Worm (Caenorhabditis elegans) whole organism, L4 larva: Measurements from ENCODE around the gene C18C4.7.

Experiments
- R02D3.7 ChIP-seq: fragments of 150-350 bp; sonication (generic microtip); optimal IDR thresholded peaks from 3 replicates; lab custom pipeline; 2014; ENCODE audit warnings: missing biosample characterization, missing genetic modification characterization
- Y5F2A.4 ChIP-seq: fragments of 200-800 bp; sonication (Bioruptor generic); optimal IDR thresholded peaks from 2 replicates; lab custom pipeline; 2018; ENCODE audit warnings: mild to moderate bottlenecking, missing genetic modification characterization, missing compliant biosample characterization
- ceh-62 ChIP-seq: sonication (generic microtip); optimal IDR thresholded peaks from 2 replicates; lab custom pipeline; 2017; ENCODE audit warnings: missing biosample characterization, missing genetic modification characterization
- fos-1 ChIP-seq: fragments of 150-350 bp; optimal IDR thresholded peaks from 2 replicates; lab custom pipeline; 2014; ENCODE audit warnings: missing biosample characterization, missing genetic modification characterization
- lim-7 ChIP-seq: fragments of 200-800 bp; sonication (Bioruptor generic); IDR thresholded peaks from 2 replicates; pipeline ENCODE4 v1.3.6; 2022; ENCODE audit warnings: missing genetic modification characterization, missing compliant biosample characterization
- lin-38 ChIP-seq: fragments of 200-800 bp; sonication (Bioruptor generic); IDR thresholded peaks from 2 replicates; pipeline ENCODE4 v1.3.6; 2022; ENCODE audit warnings: missing genetic modification reagents, missing genetic modification characterization, missing compliant biosample characterization
- lsy-2 ChIP-seq, 2 experiments: fragments of 150-350 bp in 1 of 2; sonication (generic microtip) in 1 of 2; optimal IDR thresholded peaks; 2 replicates each; lab custom pipeline; 2014 to 2017; ENCODE audit warnings: missing biosample characterization in 2 of 2, missing genetic modification characterization in 2 of 2
- nhr-11 ChIP-seq: fragments of 150-350 bp; optimal IDR thresholded peaks from 2 replicates; lab custom pipeline; 2014; ENCODE audit warnings: missing biosample characterization, missing genetic modification characterization
- nhr-6 ChIP-seq: fragments of 150-350 bp; optimal IDR thresholded peaks from 2 replicates; lab custom pipeline; 2014; ENCODE audit warnings: missing biosample characterization, missing genetic modification characterization
- saeg-2 ChIP-seq: fragments of 200-800 bp; sonication (Bioruptor generic); IDR thresholded peaks from 2 replicates; pipeline ENCODE4 v1.3.6; 2022; ENCODE audit warnings: missing genetic modification reagents, missing genetic modification characterization, missing compliant biosample characterization
- unc-62 ChIP-seq, 3 experiments: fragments of 150-350 bp in 1 of 3; sonication (generic microtip); optimal IDR thresholded peaks in 2 of 3; peaks in 1 of 3; 1 replicate in 1 of 3; 2 replicates in 2 of 3; lab custom pipeline; 2014 to 2017; ENCODE audit warnings: missing biosample characterization in 3 of 3, missing genetic modification characterization in 3 of 3, missing genetic modification reagents in 3 of 3, missing genotype in 1 of 3
- ztf-11 ChIP-seq: fragments of 150-350 bp; optimal IDR thresholded peaks from 2 replicates; lab custom pipeline; 2014; ENCODE audit warnings: missing biosample characterization, missing genetic modification characterization

- TF ChIP-seq lim-7: no peak
- TF ChIP-seq lsy-2 (tag; optimal IDR thresholded peaks at IDR 0.05; lab: Kevin White, UChicago): no peak
- no peak for TF ChIP-seq lin-38
- TF ChIP-seq fos-1: no peak
- TF ChIP-seq saeg-2 (GFP tag; lab: Robert Waterston, UW): no peak
- TF ChIP-seq nhr-6 (tag; lab: Kevin White, UChicago): no peak
- peak in 1 of 2 experiments; percentile 3 for TF ChIP-seq unc-62 (GFP tag; optimal IDR thresholded peaks at IDR 0.05 in 1 of 2; lab: Kevin White, UChicago)
- no peak for TF ChIP-seq unc-62 (tag; optimal IDR thresholded peaks at IDR 0.05; lab: Kevin White, UChicago)
- TF ChIP-seq Y5F2A.4: no peak
- no peak for TF ChIP-seq ceh-62 (tag; lab: Kevin White, UChicago)
- no peak for TF ChIP-seq nhr-11 (tag; lab: Kevin White, UChicago)
- no peak for TF ChIP-seq R02D3.7 (tag; lab: Kevin White, UChicago)
- no peak for TF ChIP-seq ztf-11 (tag; lab: Kevin White, UChicago)
These were observed 31.2 kb downstream of the C18C4.7 start, which contains the start of gene C24G6.8 for ce11 chrV:5535774-5536173.
